Worm (Caenorhabditis elegans): ENCODE measurements around the gene rpb-9.

Gene rpb-9

DNA sequence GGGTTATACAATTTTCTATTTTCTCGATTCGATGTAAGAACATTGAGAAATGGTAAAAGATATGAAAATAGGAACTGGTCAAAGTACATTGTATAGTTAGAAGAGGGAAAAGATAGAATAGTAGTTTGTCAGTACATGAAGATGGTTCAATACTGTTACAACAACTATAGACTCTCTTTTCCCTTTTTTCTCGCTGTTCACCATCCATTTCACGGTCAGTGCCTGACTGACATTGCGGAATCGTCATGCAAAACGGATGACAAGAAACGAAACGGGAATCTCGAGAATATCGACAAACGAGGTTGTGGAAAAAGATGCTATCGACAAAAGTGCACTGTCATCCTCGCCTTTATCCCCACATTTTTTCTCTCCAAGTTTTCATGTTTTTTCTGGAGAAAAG, 31.5 kb upstream of the rpb-9 start:
- TF ChIP-seq T26A8.4 (GFP tag; IDR thresholded peaks at IDR 0.05) (no peak), aha-1 (tag) (peak; percentile 60), nhr-102 (tag; optimal IDR thresholded peaks at IDR 0.05) (no peak), duxl-1 (tag; optimal IDR thresholded peaks at IDR 0.05; ENCODE audit: poor library complexity) (no peak), hlh-30 (tag; optimal IDR thresholded peaks at IDR 0.05; ENCODE audit: insufficient read depth) (no peak), daf-12 (tag; optimal IDR thresholded peaks at IDR 0.05) (no peak), daf-8 (GFP tag; IDR thresholded peaks at IDR 0.05) (no peak), F44E2.7 (GFP tag; IDR thresholded peaks at IDR 0.05) (no peak), unc-62 (GFP tag; optimal IDR thresholded peaks at IDR 0.05 in 1 of 2) (peak in 1 of 2 experiments; percentile 60), unc-62 (tag; optimal IDR thresholded peaks at IDR 0.05) (no peak), zfp-3 (GFP tag; conservative IDR thresholded peaks at IDR 0.05) (no peak), jun-1 (tag; optimal IDR thresholded peaks at IDR 0.05) (no peak), zag-1 (tag; optimal IDR thresholded peaks at IDR 0.05) (no peak), daf-16 (GFP tag; optimal IDR thresholded peaks at IDR 0.05) (no peak), daf-16 (tag; optimal IDR thresholded peaks at IDR 0.05) (no peak), mes-2 (tag; optimal IDR thresholded peaks at IDR 0.05; ENCODE audit: poor library complexity, severe bottlenecking) (no peak)

- no peak for TF ChIP-seq Y105C5A.15 (GFP tag; IDR thresholded peaks at IDR 0.05)
- TF ChIP-seq unc-62 (GFP tag; optimal IDR thresholded peaks at IDR 0.05 in 1 of 2), result peak in 1 of 2 experiments; percentile 94
- no peak for TF ChIP-seq unc-62 (tag; optimal IDR thresholded peaks at IDR 0.05)
These were observed 29.3 kb upstream of the rpb-9 start for ce11 chrV:8041336-8041868.

- TF ChIP-seq fos-1 (tag; optimal IDR thresholded peaks at IDR 0.05) (no peak), mdt-29 (GFP tag; IDR thresholded peaks at IDR 0.05) (peak; percentile 73; the same call in 1 of the 2 replicates), rbr-2 (tag; optimal IDR thresholded peaks at IDR 0.05) (peak; percentile 40), egl-27 (tag; optimal IDR thresholded peaks at IDR 0.05) (no peak), nhr-10 (tag; optimal IDR thresholded peaks at IDR 0.05) (no peak), ZK337.2 (GFP tag; IDR thresholded peaks at IDR 0.05) (no peak), sdz-12 (GFP tag; optimal IDR thresholded peaks at IDR 0.05) (no peak), nhr-48 (tag; optimal IDR thresholded peaks at IDR 0.05) (peak; percentile 51), nhr-25 (tag; optimal IDR thresholded peaks at IDR 0.05; ENCODE audit: borderline replicate concordance, insufficient read depth) (no peak), spr-1 (tag; optimal IDR thresholded peaks at IDR 0.05) (no peak), F44E2.7 (GFP tag; IDR thresholded peaks at IDR 0.05) (no peak), Y48G9A.11 (GFP tag; IDR thresholded peaks at IDR 0.05) (no peak), zip-11 (GFP tag; IDR thresholded peaks at IDR 0.05) (no peak), T26A8.4 (GFP tag; IDR thresholded peaks at IDR 0.05) (no peak), T20F7.1 (GFP tag; optimal IDR thresholded peaks at IDR 0.05) (no peak), ces-1 (GFP tag; optimal IDR thresholded peaks at IDR 0.05) (no peak), snpc-4 (tag; optimal IDR thresholded peaks at IDR 0.05) (no peak), dpl-1 (GFP tag; optimal IDR thresholded peaks at IDR 0.05) (peak; percentile 8), unc-130 (GFP tag; optimal IDR thresholded peaks at IDR 0.05) (no peak), mdl-1 (tag; optimal IDR thresholded peaks at IDR 0.05) (peak in 1 of 2 experiments; percentile 43), madf-9 (GFP tag; conservative IDR thresholded peaks at IDR 0.05) (no peak), duxl-1 (tag; optimal IDR thresholded peaks at IDR 0.05; ENCODE audit: poor library complexity) (no peak), ctbp-1 (GFP tag; IDR thresholded peaks at IDR 0.05) (no peak), lin-13 (GFP tag; optimal IDR thresholded peaks at IDR 0.05) (no peak), hif-1 (tag; optimal IDR thresholded peaks at IDR 0.05) (no peak), pha-4 (GFP tag; IDR thresholded peaks at IDR 0.05) (no peak), pha-4 (tag; optimal IDR thresholded peaks at IDR 0.05) (no peak), daf-8 (GFP tag; IDR thresholded peaks at IDR 0.05) (no peak), Y105C5A.15 (GFP tag; IDR thresholded peaks at IDR 0.05) (no peak), hlh-30 (tag; optimal IDR thresholded peaks at IDR 0.05; ENCODE audit: insufficient read depth) (peak; percentile 42), Y75B8A.6 (GFP tag; IDR thresholded peaks at IDR 0.05) (no peak), mes-2 (tag; optimal IDR thresholded peaks at IDR 0.05; ENCODE audit: poor library complexity, severe bottlenecking) (peak; percentile 4), ceh-32 (tag; optimal IDR thresholded peaks at IDR 0.05; ENCODE audit: poor library complexity) (no peak), vab-7 (GFP tag; IDR thresholded peaks at IDR 0.05) (no peak)
These were observed 28.3 kb upstream of the rpb-9 start for ce11 chrV:8040247-8041084.

Measured in whole organism, L4 larva.